Worm (Caenorhabditis elegans) whole organism, L4 larva: ENCODE data around the gene Y27F2A.8.
"Not testable (repeated sequence)": the region's sequence is repeated elsewhere in the genome, so short reads cannot be mapped to it uniquely, and the experiment has no call there.

ENCODE experiments used
- T26A8.4 ChIP-seq: fragments of 200-800 bp; sonication (Bioruptor generic); IDR thresholded peaks from 2 replicates; pipeline ENCODE4 v1.3.6; 2022; ENCODE audit warnings: missing genetic modification characterization, missing compliant biosample characterization
- Y48G9A.11 ChIP-seq: fragments of 200-800 bp; sonication (Bioruptor generic); IDR thresholded peaks from 2 replicates; pipeline ENCODE4 v1.3.6; 2022; ENCODE audit warnings: missing genetic modification reagents, missing genetic modification characterization, missing compliant biosample characterization
- attf-4 ChIP-seq: sonication (generic microtip); optimal IDR thresholded peaks from 3 replicates; lab custom pipeline; 2017; ENCODE audit warnings: missing biosample characterization, missing genetic modification characterization
- ceh-32 ChIP-seq: sonication (generic microtip); optimal IDR thresholded peaks from 2 replicates; lab custom pipeline; 2016; ENCODE audit warnings: mild to moderate bottlenecking, missing genetic modification characterization, missing compliant biosample characterization; ENCODE audit not compliant: poor library complexity
- ceh-44 ChIP-seq: fragments of 200-800 bp; sonication (Bioruptor generic); IDR thresholded peaks from 2 replicates; pipeline ENCODE4 v1.3.6; 2022; ENCODE audit warnings: missing genetic modification reagents, missing genetic modification characterization, missing compliant biosample characterization
- daf-16 ChIP-seq, 3 experiments: sonication (generic microtip); optimal IDR thresholded peaks; 2 replicates each; lab custom pipeline; 2016 to 2017; ENCODE audit warnings: missing genetic modification characterization in 3 of 3, missing genetic modification reagents in 3 of 3, mild to moderate bottlenecking in 2 of 3, missing compliant biosample characterization in 2 of 3, missing biosample characterization in 1 of 3, moderate library complexity in 1 of 3
- daf-19 ChIP-seq: fragments of 200-800 bp; sonication (Bioruptor generic); conservative IDR thresholded peaks from 2 replicates; pipeline ENCODE4 v1.3.6; 2022; ENCODE audit warnings: missing genetic modification characterization, missing compliant biosample characterization
- daf-8 ChIP-seq: fragments of 200-800 bp; sonication (Bioruptor generic); IDR thresholded peaks from 2 replicates; pipeline ENCODE4 v1.3.6; 2022; ENCODE audit warnings: missing genetic modification characterization, missing compliant biosample characterization
- dmd-8 ChIP-seq: fragments of 200-800 bp; sonication (Bioruptor generic); IDR thresholded peaks from 2 replicates; pipeline ENCODE4 v1.3.6; 2022; ENCODE audit warnings: missing genetic modification characterization, missing compliant biosample characterization
- fos-1 ChIP-seq: fragments of 150-350 bp; optimal IDR thresholded peaks from 2 replicates; lab custom pipeline; 2014; ENCODE audit warnings: missing biosample characterization, missing genetic modification characterization
- lim-7 ChIP-seq: fragments of 200-800 bp; sonication (Bioruptor generic); IDR thresholded peaks from 2 replicates; pipeline ENCODE4 v1.3.6; 2022; ENCODE audit warnings: missing genetic modification characterization, missing compliant biosample characterization
- lin-39 ChIP-seq: fragments of 150-350 bp; optimal IDR thresholded peaks from 2 replicates; lab custom pipeline; 2014; ENCODE audit warnings: missing biosample characterization, missing genetic modification reagents, missing genetic modification characterization
- mdl-1 ChIP-seq, 2 experiments: fragments of 150-350 bp in 1 of 2; sonication (generic microtip) in 1 of 2; optimal IDR thresholded peaks; 2 replicates each; lab custom pipeline; 2014 to 2017; ENCODE audit warnings: missing biosample characterization in 2 of 2, missing genetic modification characterization in 2 of 2
- mdt-29 ChIP-seq: fragments of 200-800 bp; sonication (Bioruptor generic); IDR thresholded peaks from 2 replicates; pipeline ENCODE4 v1.3.6; 2022; ENCODE audit warnings: missing genetic modification reagents, missing genetic modification characterization, missing compliant biosample characterization
- mes-2 ChIP-seq: sonication (generic microtip); optimal IDR thresholded peaks from 2 replicates; lab custom pipeline; 2016; ENCODE audit warnings: missing genotype, mild to moderate bottlenecking, missing genetic modification characterization, missing compliant biosample characterization; ENCODE audit not compliant: poor library complexity, severe bottlenecking
- mxl-2 ChIP-seq: fragments of 200-800 bp; sonication (Bioruptor generic); conservative IDR thresholded peaks from 2 replicates; pipeline ENCODE4 v1.3.6; 2022; ENCODE audit warnings: missing genetic modification reagents, missing genetic modification characterization, missing compliant biosample characterization
- nhr-102 ChIP-seq: sonication (generic microtip); optimal IDR thresholded peaks from 2 replicates; lab custom pipeline; 2016; ENCODE audit warnings: mild to moderate bottlenecking, missing genetic modification characterization, moderate library complexity, missing compliant biosample characterization
- nhr-111 ChIP-seq: fragments of 200-800 bp; sonication (Bioruptor generic); optimal IDR thresholded peaks from 2 replicates; lab custom pipeline; 2018; ENCODE audit warnings: mild to moderate bottlenecking, missing genetic modification characterization, missing compliant biosample characterization
- nhr-6 ChIP-seq: fragments of 150-350 bp; optimal IDR thresholded peaks from 2 replicates; lab custom pipeline; 2014; ENCODE audit warnings: missing biosample characterization, missing genetic modification characterization
- nhr-76 ChIP-seq: fragments of 150-350 bp; optimal IDR thresholded peaks from 2 replicates; lab custom pipeline; 2014; ENCODE audit warnings: missing biosample characterization, missing genetic modification characterization
- php-3 ChIP-seq: fragments of 200-800 bp; sonication (Bioruptor generic); IDR thresholded peaks from 2 replicates; pipeline ENCODE4 v1.3.6; 2022; ENCODE audit warnings: missing genetic modification reagents, missing genetic modification characterization, missing compliant biosample characterization
- pqm-1 ChIP-seq: sonication (generic microtip); optimal IDR thresholded peaks from 2 replicates; lab custom pipeline; 2017; ENCODE audit warnings: missing biosample characterization, missing genetic modification characterization
- rbr-2 ChIP-seq: sonication (generic microtip); optimal IDR thresholded peaks from 2 replicates; lab custom pipeline; 2016; ENCODE audit warnings: missing genotype, missing genetic modification characterization, missing compliant biosample characterization
- saeg-2 ChIP-seq: fragments of 200-800 bp; sonication (Bioruptor generic); IDR thresholded peaks from 2 replicates; pipeline ENCODE4 v1.3.6; 2022; ENCODE audit warnings: missing genetic modification reagents, missing genetic modification characterization, missing compliant biosample characterization
- set-16 ChIP-seq: fragments of 200-800 bp; sonication (Bioruptor generic); IDR thresholded peaks from 2 replicates; pipeline ENCODE4 v1.3.6; 2022; ENCODE audit warnings: missing genetic modification reagents, missing genetic modification characterization, missing compliant biosample characterization
- snpc-4 ChIP-seq: fragments of 150-350 bp; optimal IDR thresholded peaks from 2 replicates; lab custom pipeline; 2014; ENCODE audit warnings: missing biosample characterization, missing genetic modification characterization
- unc-130 ChIP-seq: sonication (generic microtip); optimal IDR thresholded peaks from 2 replicates; lab custom pipeline; 2016; ENCODE audit warnings: missing genetic modification reagents, missing genetic modification characterization, missing compliant biosample characterization
- unc-39 ChIP-seq: sonication (generic microtip); optimal IDR thresholded peaks from 2 replicates; lab custom pipeline; 2017; ENCODE audit warnings: missing biosample characterization, missing genetic modification characterization
- unc-62 ChIP-seq, 3 experiments: fragments of 150-350 bp in 1 of 3; sonication (generic microtip); optimal IDR thresholded peaks in 2 of 3; peaks in 1 of 3; 1 replicate in 1 of 3; 2 replicates in 2 of 3; lab custom pipeline; 2014 to 2017; ENCODE audit warnings: missing biosample characterization in 3 of 3, missing genetic modification characterization in 3 of 3, missing genetic modification reagents in 3 of 3, missing genotype in 1 of 3
- zfp-2 ChIP-seq: sonication (generic microtip); optimal IDR thresholded peaks from 2 replicates; lab custom pipeline; 2016; ENCODE audit warnings: mild to moderate bottlenecking, missing genetic modification characterization, missing compliant biosample characterization
- zip-11 ChIP-seq: fragments of 200-800 bp; sonication (Bioruptor generic); IDR thresholded peaks from 2 replicates; pipeline ENCODE4 v1.3.6; 2022; ENCODE audit warnings: missing genetic modification characterization, missing compliant biosample characterization
- ztf-7 ChIP-seq: fragments of 150-350 bp; optimal IDR thresholded peaks from 2 replicates; lab custom pipeline; 2014; ENCODE audit warnings: missing biosample characterization, missing genetic modification characterization

The Y27F2A.8 gene

DNA sequence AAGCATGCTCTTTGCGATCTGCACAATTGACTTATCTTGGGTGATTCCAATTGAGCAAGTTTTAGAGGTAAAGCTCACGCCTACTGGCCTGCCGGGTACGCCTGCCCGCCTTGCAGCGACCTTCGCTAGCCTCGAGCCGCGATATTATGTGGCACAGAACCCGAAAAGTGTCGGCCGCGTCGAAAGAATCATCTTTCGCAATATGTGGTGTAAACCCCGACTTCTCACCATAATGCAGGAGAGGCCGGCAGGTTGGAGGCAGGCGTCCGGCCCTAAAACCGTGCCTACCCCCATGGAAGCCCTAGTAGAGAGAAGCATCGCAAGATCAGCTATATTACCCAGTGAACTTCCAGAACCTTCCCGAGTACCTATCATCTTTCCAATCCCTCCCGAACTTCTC, 2.3 kb downstream of the Y27F2A.8 start (continued):
- TF ChIP-seq Y48G9A.11 (GFP tag; lab: Robert Waterston, UW) (peak; percentile 41; the same call in 1 of the 2 replicates), lin-39 (tag; lab: Kevin White, UChicago) (no peak), rbr-2 (no peak), snpc-4 (tag; lab: Kevin White, UChicago) (no peak), pqm-1 (tag; lab: Kevin White, UChicago) (no peak), unc-39 (no peak), mxl-2 (GFP tag; lab: Robert Waterston, UW) (no peak), ceh-32 (tag; lab: Kevin White, UChicago) (no peak), daf-19 (GFP tag; lab: Robert Waterston, UW) (no peak), zfp-2 (tag; lab: Kevin White, UChicago) (no peak)

DNA sequence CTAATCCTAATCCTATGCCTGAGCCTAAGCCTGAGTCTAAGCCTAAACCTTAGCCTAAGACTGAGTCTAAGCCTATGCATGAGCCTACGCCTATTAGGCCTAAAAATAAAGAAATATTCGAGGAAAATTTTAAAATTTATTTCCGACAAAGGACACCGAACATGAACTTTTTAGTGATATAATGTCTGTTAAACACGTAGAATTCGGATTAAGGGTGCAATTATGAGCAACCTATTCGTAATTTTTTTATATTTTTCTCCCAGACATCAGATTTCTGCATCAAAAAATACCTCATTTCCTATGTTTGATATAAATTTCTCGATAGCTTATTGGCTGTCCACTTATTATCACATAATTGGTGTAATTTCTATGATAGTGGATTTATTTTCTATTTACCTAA, 5.4 kb downstream of the Y27F2A.8 start, which contains the start of gene Y27F2A.11:
Y27F2A.11 (plus strand) TSS at position 301 of the 400 bp plus-strand sequence.
- not testable (repeated sequence) for TF ChIP-seq nhr-111 (GFP tag; lab: Kevin White, UChicago); fos-1; unc-39

DNA sequence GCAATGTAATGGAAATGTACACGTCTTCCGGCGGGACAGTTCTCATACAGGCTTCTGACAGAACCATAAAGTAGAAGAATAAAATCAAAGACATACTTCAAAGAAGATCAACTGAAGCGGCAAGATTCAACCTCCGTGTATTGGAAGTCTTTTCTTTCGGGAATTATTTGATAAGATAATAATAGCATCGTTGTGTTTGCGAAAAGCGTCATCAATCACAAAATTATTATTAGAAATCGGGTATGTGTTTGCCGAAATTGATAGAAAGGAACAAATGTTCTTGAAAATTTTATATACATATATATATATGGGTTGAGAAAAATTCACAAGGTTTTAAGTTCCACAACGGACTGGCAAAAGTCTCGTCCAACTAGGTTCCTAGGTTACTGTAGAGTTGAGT, 8.0 kb downstream of the Y27F2A.8 start, which contains the start of gene Y27F2A.9:
Y27F2A.9 (minus strand) TSS at position 101 of the 400 bp plus-strand sequence.
- TF ChIP-seq T26A8.4 (GFP tag; lab: Robert Waterston, UW); mdl-1 (tag; optimal IDR thresholded peaks at IDR 0.05; lab: Kevin White, UChicago); ceh-44 (GFP tag; lab: Robert Waterston, UW): not testable (repeated sequence)
- TF ChIP-seq, all 104 proteins: peak for 0; not testable (repeated sequence) for 104

ce11 chrII:3195739-3196138, 12.1 kb downstream of the Y27F2A.8 start:
- TF ChIP-seq set-16: peak; percentile 79
- no peak for TF ChIP-seq daf-8

DNA sequence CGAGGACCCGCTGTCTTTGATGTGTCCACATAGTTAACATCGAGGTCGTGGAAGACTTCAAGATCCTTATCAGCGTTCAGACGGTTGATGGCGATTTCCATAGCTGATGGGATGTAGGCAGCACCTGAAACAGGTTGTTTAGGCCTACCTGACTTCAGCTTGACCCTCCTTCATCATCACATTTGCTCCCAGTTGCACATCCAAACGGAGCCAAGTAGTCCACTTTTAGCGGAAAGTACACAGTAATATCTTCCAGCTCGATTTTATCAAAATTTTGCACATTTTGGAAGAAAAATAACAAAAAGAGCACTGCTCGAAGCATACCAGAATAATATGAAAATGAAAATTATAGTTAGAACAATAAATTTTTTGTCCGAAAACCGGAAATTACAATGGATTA, 13.4 kb downstream of the Y27F2A.8 start, which contains the start of gene gcy-15:
gcy-15 (minus strand) TSS at position 101 of the 400 bp plus-strand sequence.
- TF ChIP-seq nhr-76: no peak
- TF ChIP-seq lim-7 (GFP tag; lab: Robert Waterston, UW): no peak
- TF ChIP-seq nhr-102 (tag; lab: Kevin White, UChicago): no peak
- no peak for TF ChIP-seq dmd-8 (GFP tag; lab: Robert Waterston, UW)
- TF ChIP-seq php-3 (GFP tag; lab: Robert Waterston, UW): no peak
- TF ChIP-seq mes-2 (tag; lab: Kevin White, UChicago): no peak
- no peak for TF ChIP-seq saeg-2 (GFP tag; lab: Robert Waterston, UW)
- no peak for TF ChIP-seq zip-11 (GFP tag; lab: Robert Waterston, UW)
- no peak for TF ChIP-seq nhr-6 (tag; lab: Kevin White, UChicago)
- no peak for TF ChIP-seq daf-16 (GFP tag; optimal IDR thresholded peaks at IDR 0.05; lab: Kevin White, UChicago)
- no peak for TF ChIP-seq daf-16 (tag; optimal IDR thresholded peaks at IDR 0.05; lab: Kevin White, UChicago)
- TF ChIP-seq mdt-29 (GFP tag; lab: Robert Waterston, UW): no peak
- TF ChIP-seq unc-130 (GFP tag; lab: Kevin White, UChicago): no peak
- TF ChIP-seq ztf-7 (tag; lab: Kevin White, UChicago): no peak

DNA sequence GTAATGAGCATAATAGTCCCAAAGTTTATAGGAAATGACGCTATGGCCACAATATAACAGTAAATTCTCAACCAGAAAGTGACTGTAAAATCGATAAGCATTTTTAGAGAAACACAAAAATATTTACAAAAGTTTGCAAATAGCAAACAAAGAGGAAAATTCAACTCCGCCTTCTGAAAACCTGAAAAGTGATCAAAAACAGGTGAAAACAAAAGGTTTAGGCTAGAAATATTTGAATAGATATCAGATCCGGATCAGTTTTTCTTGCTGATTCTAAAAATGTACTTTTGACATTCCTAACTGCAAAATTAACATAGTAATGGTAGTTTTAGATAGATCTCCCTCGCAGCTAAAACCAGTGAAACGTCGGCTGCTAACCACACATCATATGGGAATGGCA, 15.4 kb downstream of the Y27F2A.8 start, which contains the start of gene sri-51:
sri-51 (minus strand) TSS at position 101 of the 400 bp plus-strand sequence.
- no peak for TF ChIP-seq attf-4 (tag; lab: Kevin White, UChicago)
- TF ChIP-seq unc-62 (GFP tag; optimal IDR thresholded peaks at IDR 0.05 in 1 of 2; lab: Kevin White, UChicago): peak in 1 of 2 experiments; percentile 84
- no peak for TF ChIP-seq unc-62 (tag; optimal IDR thresholded peaks at IDR 0.05; lab: Kevin White, UChicago)
